Fruit fly (Drosophila melanogaster) whole organism, embryonic: Measurements from ENCODE around the gene CG6330.

ENCODE experiments used
- Atf6 ChIP-seq: fragments of 200-800 bp; sonication (Bioruptor generic); IDR thresholded peaks from 2 replicates; pipeline ENCODE4 v1.3.6; 2022; ENCODE audit warnings: missing biosample characterization, missing genetic modification characterization
- Awh ChIP-seq: fragments of 200-800 bp; sonication (Bioruptor generic); IDR thresholded peaks from 2 replicates; pipeline ENCODE4, ENCODE4 v1.3.6; 2022; ENCODE audit warnings: missing biosample characterization, missing genetic modification characterization
- CG11695 ChIP-seq: fragments of 200-800 bp; sonication (Bioruptor generic); IDR thresholded peaks from 3 replicates; pipeline ENCODE4 v1.3.6; 2022; ENCODE audit warnings: missing biosample characterization, missing genetic modification characterization
- CG12071 ChIP-seq: fragments of 200-800 bp; sonication (Bioruptor generic); optimal IDR thresholded peaks from 3 replicates; lab custom pipeline; 2018; ENCODE audit warnings: missing biosample characterization, mild to moderate bottlenecking, missing genetic modification characterization
- CG12155 ChIP-seq: fragments of 200-800 bp; sonication (Bioruptor generic); optimal IDR thresholded peaks from 3 replicates; lab custom pipeline; 2016; ENCODE audit warnings: missing biosample characterization, missing genetic modification characterization
- CG12299 ChIP-seq: fragments of 200-800 bp; sonication (Bioruptor generic); optimal IDR thresholded peaks from 2 replicates; lab custom pipeline; 2018; ENCODE audit warnings: missing biosample characterization, mild to moderate bottlenecking, missing genetic modification characterization
- CG1647 ChIP-seq: fragments of 200-800 bp; sonication (Bioruptor generic); optimal IDR thresholded peaks from 3 replicates; lab custom pipeline; 2016; ENCODE audit warnings: missing biosample characterization, missing genetic modification characterization
- CG17829 ChIP-seq: fragments of 200-800 bp; optimal IDR thresholded peaks from 2 replicates; lab custom pipeline; 2019; ENCODE audit warnings: missing biosample characterization, mild to moderate bottlenecking, missing genetic modification characterization, moderate library complexity
- CG18619 ChIP-seq: fragments of 200-800 bp; sonication (Bioruptor generic); optimal IDR thresholded peaks from 3 replicates; lab custom pipeline; 2017; ENCODE audit warnings: missing biosample characterization, mild to moderate bottlenecking, missing genetic modification characterization
- CG2678 ChIP-seq: fragments of 200-800 bp; sonication (Bioruptor generic); optimal IDR thresholded peaks from 3 replicates; lab custom pipeline; 2019; ENCODE audit warnings: missing biosample characterization, mild to moderate bottlenecking, missing genetic modification characterization, moderate library complexity
- CG30431 ChIP-seq: fragments of 200-800 bp; sonication (Bioruptor generic); optimal IDR thresholded peaks from 2 replicates; lab custom pipeline; 2017; ENCODE audit warnings: missing biosample characterization, missing genetic modification characterization
- CG3163 ChIP-seq: fragments of 200-800 bp; sonication (Bioruptor generic); optimal IDR thresholded peaks from 3 replicates; lab custom pipeline; 2016; ENCODE audit warnings: missing biosample characterization, missing genetic modification characterization
- CG32772 ChIP-seq: fragments of 200-800 bp; sonication (Bioruptor generic); IDR thresholded peaks from 2 replicates; pipeline ENCODE4 v1.3.6; 2022; ENCODE audit warnings: missing biosample characterization, missing genetic modification characterization
- CG3281 ChIP-seq: fragments of 200-800 bp; sonication (Bioruptor generic); optimal IDR thresholded peaks from 3 replicates; lab custom pipeline; 2017; ENCODE audit warnings: missing biosample characterization, mild to moderate bottlenecking, missing genetic modification characterization
- CG6683 ChIP-seq: fragments of 200-800 bp; sonication (Bioruptor generic); optimal IDR thresholded peaks from 2 replicates; lab custom pipeline; 2017; ENCODE audit warnings: missing biosample characterization, mild to moderate bottlenecking, missing genetic modification characterization, missing genetic modification reagents
- CG6813 ChIP-seq: fragments of 200-800 bp; sonication (Bioruptor generic); optimal IDR thresholded peaks from 2 replicates; lab custom pipeline; 2017; ENCODE audit warnings: missing biosample characterization, missing genetic modification characterization, mild to moderate bottlenecking, moderate library complexity, missing genetic modification reagents
- CG8089 ChIP-seq: fragments of 200-800 bp; sonication (Bioruptor generic); optimal IDR thresholded peaks from 3 replicates; lab custom pipeline; 2016; ENCODE audit warnings: missing biosample characterization, missing genetic modification characterization
- CG8388 ChIP-seq: fragments of 200-800 bp; sonication (Bioruptor generic); optimal IDR thresholded peaks from 2 replicates; lab custom pipeline; 2019; ENCODE audit warnings: missing biosample characterization, mild to moderate bottlenecking, missing genetic modification characterization, moderate library complexity
- CG9609 ChIP-seq: fragments of 200-800 bp; sonication (Bioruptor generic); optimal IDR thresholded peaks from 3 replicates; lab custom pipeline; 2016; ENCODE audit warnings: missing biosample characterization, missing genetic modification characterization
- Dip3 ChIP-seq: fragments of 200-800 bp; sonication (Bioruptor generic); optimal IDR thresholded peaks from 3 replicates; lab custom pipeline; 2016; ENCODE audit warnings: missing biosample characterization, missing genetic modification characterization
- E2f2 ChIP-seq: fragments of 200-800 bp; sonication (Bioruptor generic); IDR thresholded peaks from 2 replicates; pipeline ENCODE4 v1.3.6; 2022; ENCODE audit warnings: missing biosample characterization, missing genetic modification characterization
- Eip74EF ChIP-seq, 2 experiments: fragments of 200-800 bp in 1 of 2; fragments of >200 bp in 1 of 2; sonication (Bioruptor generic) in 1 of 2; optimal IDR thresholded peaks; 2 replicates each; lab custom pipeline; 2017 to 2019; ENCODE audit warnings: missing biosample characterization in 2 of 2, missing genetic modification characterization in 2 of 2, mild to moderate bottlenecking in 1 of 2, moderate library complexity in 1 of 2
- Fer1 ChIP-seq: fragments of 200-800 bp; sonication (Bioruptor generic); optimal IDR thresholded peaks from 2 replicates; lab custom pipeline; 2017; ENCODE audit warnings: missing biosample characterization, mild to moderate bottlenecking, missing genetic modification characterization
- Med ChIP-seq: fragments of 200-800 bp; sonication (Bioruptor generic); peaks from one replicate; lab custom pipeline; 2016; ENCODE audit warnings: missing biosample characterization, missing genetic modification characterization, mild to moderate bottlenecking, inconsistent platforms, moderate library complexity
- Ravus ChIP-seq: fragments of 200-800 bp; sonication (Bioruptor generic); IDR thresholded peaks from 2 replicates; pipeline ENCODE4 v1.3.6; 2022; ENCODE audit warnings: missing biosample characterization, missing genetic modification characterization
- Six4 ChIP-seq: fragments of 200-800 bp; sonication (Bioruptor generic); optimal IDR thresholded peaks from 2 replicates; lab custom pipeline; 2016; ENCODE audit warnings: missing biosample characterization, missing genetic modification characterization
- Sox102F ChIP-seq: fragments of 200-800 bp; sonication (Bioruptor generic); optimal IDR thresholded peaks from 2 replicates; lab custom pipeline; 2018; ENCODE audit warnings: missing biosample characterization, mild to moderate bottlenecking, missing genetic modification characterization, moderate library complexity
- Taf1 ChIP-seq: fragments of 200-800 bp; sonication (Bioruptor generic); IDR thresholded peaks from 2 replicates; pipeline ENCODE4 v1.3.6; 2022; ENCODE audit warnings: missing biosample characterization, missing genetic modification characterization
- cad ChIP-seq: fragments of >200 bp; optimal IDR thresholded peaks from 2 replicates; lab custom pipeline; 2017; ENCODE audit warnings: missing biosample characterization, missing genetic modification characterization
- chinmo ChIP-seq: fragments of 200-800 bp; sonication (Bioruptor generic); IDR thresholded peaks from 4 replicates; pipeline ENCODE4 v1.3.6; 2022; ENCODE audit warnings: missing biosample characterization, missing genetic modification characterization; ENCODE audit not compliant: partially characterized antibody
- en ChIP-seq: fragments of 200-800 bp; sonication (Bioruptor generic); optimal IDR thresholded peaks from 2 replicates; lab custom pipeline; 2016; ENCODE audit warnings: missing biosample characterization, missing genetic modification characterization
- exex ChIP-seq: fragments of 200-800 bp; sonication (Bioruptor generic); optimal IDR thresholded peaks from 4 replicates; lab custom pipeline; 2018; ENCODE audit warnings: missing biosample characterization, mild to moderate bottlenecking, missing genetic modification characterization, moderate library complexity
- fu2 ChIP-seq: fragments of 200-800 bp; sonication (Bioruptor generic); optimal IDR thresholded peaks from 2 replicates; lab custom pipeline; 2016; ENCODE audit warnings: missing biosample characterization, missing genetic modification characterization
- gem ChIP-seq: fragments of 200-800 bp; sonication (Bioruptor generic); optimal IDR thresholded peaks from 2 replicates; lab custom pipeline; 2019; ENCODE audit warnings: missing biosample characterization, mild to moderate bottlenecking, missing genetic modification characterization, moderate library complexity
- grn ChIP-seq: fragments of 200-800 bp; sonication (Bioruptor generic); optimal IDR thresholded peaks from 3 replicates; lab custom pipeline; 2017; ENCODE audit warnings: missing biosample characterization, missing genetic modification characterization
- gro ChIP-seq: fragments of 200-800 bp; sonication (Bioruptor generic); optimal IDR thresholded peaks from 2 replicates; lab custom pipeline; 2016; ENCODE audit warnings: missing biosample characterization, missing genetic modification characterization
- mam ChIP-seq: fragments of 200-800 bp; sonication (Bioruptor generic); optimal IDR thresholded peaks from 3 replicates; lab custom pipeline; 2016; ENCODE audit warnings: missing biosample characterization, missing genetic modification characterization
- odd ChIP-seq: fragments of 200-800 bp; sonication (Bioruptor generic); optimal IDR thresholded peaks from 2 replicates; lab custom pipeline; 2017; ENCODE audit warnings: missing biosample characterization, mild to moderate bottlenecking, missing genetic modification characterization
- otp ChIP-seq: fragments of 200-800 bp; sonication (Bioruptor generic); IDR thresholded peaks from 3 replicates; pipeline ENCODE4, ENCODE4 v1.3.6; 2022; ENCODE audit warnings: missing biosample characterization, missing genetic modification characterization
- prd ChIP-seq, 3 experiments: fragments of >200 bp in 2 of 3; fragments of 200-800 bp in 1 of 3; sonication (Bioruptor generic) in 1 of 3; optimal IDR thresholded peaks in 2 of 3; IDR thresholded peaks in 1 of 3; 2 replicates in 2 of 3; 3 replicates in 1 of 3; pipeline versions ENCODE4 v1.3.6 to Lab custom; 2017 to 2022; ENCODE audit warnings: missing biosample characterization in 1 of 3, missing genetic modification characterization in 1 of 3
- sd ChIP-seq: fragments of 200-800 bp; sonication (Bioruptor generic); optimal IDR thresholded peaks from 3 replicates; lab custom pipeline; 2018; ENCODE audit warnings: missing biosample characterization, mild to moderate bottlenecking, missing genetic modification characterization, moderate library complexity
- sug ChIP-seq: fragments of 200-800 bp; optimal IDR thresholded peaks from 2 replicates; lab custom pipeline; 2019; ENCODE audit warnings: missing biosample characterization, mild to moderate bottlenecking, missing genetic modification characterization, moderate library complexity
- tap ChIP-seq: fragments of 200-800 bp; optimal IDR thresholded peaks from 3 replicates; lab custom pipeline; 2019; ENCODE audit warnings: missing biosample characterization, mild to moderate bottlenecking, missing genetic modification characterization, moderate library complexity
- unpg ChIP-seq: fragments of 200-800 bp; sonication (Bioruptor generic); optimal IDR thresholded peaks from 3 replicates; lab custom pipeline; 2018; ENCODE audit warnings: missing biosample characterization, mild to moderate bottlenecking, missing genetic modification characterization, moderate library complexity

The CG6330 gene

dm6 chr3R:26987455-26987854 is 29.2 kb upstream of the CG6330 start (continued):
- TF ChIP-seq Taf1 (GFP tag; lab: Robert Waterston, UW) (no peak), CG12155 (GFP tag; lab: Kevin White, UChicago) (no peak), CG6683 (GFP tag; lab: Kevin White, UChicago) (no peak), Awh (GFP tag; lab: Robert Waterston, UW) (no peak), gem (tag; lab: Kevin White, UChicago) (peak; percentile 1), CG12299 (tag; lab: Kevin White, UChicago) (no peak), sug (tag; lab: Kevin White, UChicago) (no peak), CG18619 (GFP tag; lab: Kevin White, UChicago) (no peak), CG2678 (tag; lab: Kevin White, UChicago) (no peak), unpg (GFP tag; lab: Kevin White, UChicago) (no peak), fu2 (GFP tag; lab: Kevin White, UChicago) (no peak), Dip3 (GFP tag; lab: Kevin White, UChicago) (no peak), CG9609 (GFP tag; lab: Kevin White, UChicago) (no peak), en (GFP tag; lab: Kevin White, UChicago) (no peak), cad (GFP tag; lab: Kevin White, UChicago) (no peak), CG30431 (GFP tag; lab: Kevin White, UChicago) (no peak), CG32772 (GFP tag; lab: Robert Waterston, UW) (no peak), mam (GFP tag; lab: Kevin White, UChicago) (no peak), Fer1 (GFP tag; lab: Kevin White, UChicago) (peak; percentile 17), Ravus (no peak), Six4 (no peak), Med (GFP tag; lab: Kevin White, UChicago) (peak; percentile 51), prd (optimal IDR thresholded peaks at IDR 0.05; lab: Kevin White, UChicago) (no peak), prd (GFP tag; IDR thresholded peaks at IDR 0.05; lab: Robert Waterston, UW) (no peak), CG1647 (GFP tag; lab: Kevin White, UChicago) (no peak), CG6813 (GFP tag; lab: Kevin White, UChicago) (no peak), tap (tag; lab: Kevin White, UChicago) (no peak), CG12071 (GFP tag; lab: Kevin White, UChicago) (peak; percentile 21), CG8089 (no peak), CG3163 (GFP tag; lab: Kevin White, UChicago) (no peak), CG8388 (GFP tag; lab: Kevin White, UChicago) (no peak), odd (GFP tag; lab: Kevin White, UChicago) (no peak), CG11695 (no peak), CG3281 (GFP tag; lab: Kevin White, UChicago) (peak; percentile 7)

dm6 chr3R:26984437-26984836 is 26.1 kb upstream of the CG6330 start:
- TF ChIP-seq E2f2 (GFP tag; lab: Robert Waterston, UW) (no peak), Sox102F (GFP tag; lab: Kevin White, UChicago) (no peak), grn (GFP tag; lab: Kevin White, UChicago) (peak; percentile 52), exex (tag; lab: Kevin White, UChicago) (peak; percentile 77)

- TF ChIP-seq gro (peak; percentile 62), sd (tag; lab: Kevin White, UChicago) (peak; percentile 23), otp (no peak), CG17829 (no peak), Atf6 (GFP tag; lab: Robert Waterston, UW) (peak; percentile 18; the same call in 1 of the 2 replicates), Eip74EF (GFP tag; optimal IDR thresholded peaks at IDR 0.05; lab: Kevin White, UChicago) (peak in 1 of 2 experiments; percentile 13), chinmo (GFP tag; lab: Robert Waterston, UW) (0 out of 4 replicates have a peak, but pooled peaks have one; percentile 50), CG2678 (tag; lab: Kevin White, UChicago) (peak; percentile 17), Med (GFP tag; lab: Kevin White, UChicago) (peak; percentile 52)
Measured at dm6 chr3R:26982106-26982505, 23.8 kb upstream of the CG6330 start.
